Worm (Caenorhabditis elegans) whole organism, young adult: Measurements from ENCODE around the gene col-171.
A peak's percentile ranks its signal among the peaks of the same experiment; 100 is the strongest.

Source experiments
- F33H1.4 ChIP-seq: fragments of 200-800 bp; sonication (Bioruptor generic); IDR thresholded peaks from 2 replicates; pipeline ENCODE4 v1.3.6; 2022; ENCODE audit warnings: missing genetic modification reagents, missing genetic modification characterization, missing compliant biosample characterization
- F37B4.10 ChIP-seq: fragments of 200-800 bp; sonication (Bioruptor generic); IDR thresholded peaks from 2 replicates; pipeline ENCODE4 v1.3.6; 2022; ENCODE audit warnings: missing genetic modification characterization, missing compliant biosample characterization
- F39B2.1 ChIP-seq: fragments of 200-800 bp; sonication (Bioruptor generic); IDR thresholded peaks from 2 replicates; pipeline ENCODE4 v1.3.6; 2022; ENCODE audit warnings: missing genetic modification reagents, missing genetic modification characterization, missing compliant biosample characterization
- F49E8.2 ChIP-seq: sonication (generic microtip); optimal IDR thresholded peaks from 3 replicates; lab custom pipeline; 2017; ENCODE audit warnings: missing genetic modification characterization, mild to moderate bottlenecking, missing compliant biosample characterization, antibody characterized with exemption, moderate library complexity; ENCODE audit not compliant: insufficient read depth
- F57A8.1 ChIP-seq: fragments of 200-800 bp; sonication (Bioruptor generic); optimal IDR thresholded peaks from 2 replicates; lab custom pipeline; 2018; ENCODE audit warnings: mild to moderate bottlenecking, missing genetic modification characterization, moderate library complexity, missing compliant biosample characterization
- K11D2.4 ChIP-seq: fragments of 200-800 bp; sonication (Bioruptor generic); IDR thresholded peaks from 2 replicates; pipeline ENCODE4 v1.3.6; 2022; ENCODE audit warnings: missing genetic modification reagents, missing genetic modification characterization, missing compliant biosample characterization
- K12H6.12 ChIP-seq: fragments of 200-800 bp; sonication (Bioruptor generic); optimal IDR thresholded peaks from 2 replicates; lab custom pipeline; 2018; ENCODE audit warnings: mild to moderate bottlenecking, missing genetic modification characterization, missing compliant biosample characterization
- T26A5.8 ChIP-seq: sonication (generic microtip); optimal IDR thresholded peaks from 2 replicates; lab custom pipeline; 2016; ENCODE audit warnings: missing genetic modification characterization, missing compliant biosample characterization
- Y53F4B.3 ChIP-seq: fragments of 200-800 bp; sonication (Bioruptor generic); IDR thresholded peaks from 2 replicates; pipeline ENCODE4 v1.3.6; 2022; ENCODE audit warnings: missing genetic modification reagents, missing genetic modification characterization, missing compliant biosample characterization
- Y67H2A.10 ChIP-seq: fragments of 200-800 bp; sonication (Bioruptor generic); conservative IDR thresholded peaks from 2 replicates; pipeline ENCODE4 v1.3.6; 2022; ENCODE audit warnings: missing genetic modification reagents, missing genetic modification characterization, missing compliant biosample characterization
- ZK185.1 ChIP-seq: sonication (generic microtip); optimal IDR thresholded peaks from 2 replicates; lab custom pipeline; 2016; ENCODE audit warnings: mild to moderate bottlenecking, missing genetic modification characterization, missing compliant biosample characterization; ENCODE audit not compliant: poor library complexity, severe bottlenecking
- attf-3 ChIP-seq: fragments of 200-800 bp; sonication (Bioruptor generic); conservative IDR thresholded peaks from 2 replicates; pipeline ENCODE4 v1.3.6; 2022; ENCODE audit warnings: missing genetic modification reagents, missing genetic modification characterization, missing compliant biosample characterization
- bed-1 ChIP-seq: fragments of 200-800 bp; sonication (Bioruptor generic); IDR thresholded peaks from 2 replicates; pipeline ENCODE4 v1.3.6; 2022; ENCODE audit warnings: missing genetic modification reagents, missing genetic modification characterization, missing compliant biosample characterization
- ccch-3 ChIP-seq: fragments of 200-800 bp; sonication (Bioruptor generic); optimal IDR thresholded peaks from 2 replicates; lab custom pipeline; 2018; ENCODE audit warnings: mild to moderate bottlenecking, missing genetic modification characterization, missing compliant biosample characterization
- cebp-2 ChIP-seq: fragments of 200-800 bp; sonication (Bioruptor generic); IDR thresholded peaks from 2 replicates; pipeline ENCODE4 v1.3.6; 2022; ENCODE audit warnings: missing genetic modification characterization, missing compliant biosample characterization
- ceh-79 ChIP-seq: sonication (generic microtip); optimal IDR thresholded peaks from 2 replicates; lab custom pipeline; 2017; ENCODE audit warnings: mild to moderate bottlenecking, missing genetic modification characterization, missing compliant biosample characterization
- ceh-91 ChIP-seq: fragments of 200-800 bp; sonication (Bioruptor generic); IDR thresholded peaks from 2 replicates; pipeline ENCODE4 v1.3.6; 2022; ENCODE audit warnings: missing genetic modification reagents, missing genetic modification characterization, missing compliant biosample characterization
- chd-7 ChIP-seq: sonication (generic microtip); optimal IDR thresholded peaks from 2 replicates; lab custom pipeline; 2016; ENCODE audit warnings: mild to moderate bottlenecking, missing genetic modification characterization, moderate library complexity, missing compliant biosample characterization
- die-1 ChIP-seq: sonication (generic microtip); optimal IDR thresholded peaks from 2 replicates; lab custom pipeline; 2016; ENCODE audit warnings: missing genotype, mild to moderate bottlenecking, missing genetic modification characterization, missing compliant biosample characterization
- dox-1 ChIP-seq: fragments of 200-800 bp; sonication (Bioruptor generic); IDR thresholded peaks from 2 replicates; pipeline ENCODE4 v1.3.6; 2022; ENCODE audit warnings: missing genetic modification reagents, missing genetic modification characterization, missing compliant biosample characterization
- egl-44 ChIP-seq: fragments of 200-800 bp; sonication (Bioruptor generic); IDR thresholded peaks from 2 replicates; pipeline ENCODE4 v1.3.6; 2022; ENCODE audit warnings: missing genetic modification reagents, missing genetic modification characterization, missing compliant biosample characterization
- hmg-1.2 ChIP-seq: fragments of 200-800 bp; sonication (Bioruptor generic); IDR thresholded peaks from 2 replicates; pipeline ENCODE4 v1.3.6; 2022; ENCODE audit warnings: missing genetic modification reagents, missing genetic modification characterization, missing compliant biosample characterization
- hrde-1 ChIP-seq: sonication (generic microtip); optimal IDR thresholded peaks from 2 replicates; lab custom pipeline; 2016; ENCODE audit warnings: missing genetic modification characterization, mild to moderate bottlenecking, missing compliant biosample characterization, moderate library complexity, missing genotype, missing genetic modification reagents, borderline replicate concordance
- hsf-1 ChIP-seq: fragments of 200-800 bp; sonication (Bioruptor generic); IDR thresholded peaks from 2 replicates; pipeline ENCODE4 v1.3.6; 2022; ENCODE audit warnings: missing genetic modification reagents, missing genetic modification characterization, missing compliant biosample characterization
- lin-40 ChIP-seq: sonication (generic microtip); optimal IDR thresholded peaks from 2 replicates; lab custom pipeline; 2016; ENCODE audit warnings: missing genetic modification characterization, mild to moderate bottlenecking, missing compliant biosample characterization, missing genotype, missing genetic modification reagents
- lsl-1 ChIP-seq: fragments of 200-800 bp; sonication (Bioruptor generic); optimal IDR thresholded peaks from 2 replicates; lab custom pipeline; 2018; ENCODE audit warnings: mild to moderate bottlenecking, missing genetic modification characterization, moderate library complexity, missing compliant biosample characterization
- madf-3 ChIP-seq: fragments of 200-800 bp; sonication (Bioruptor generic); IDR thresholded peaks from 2 replicates; pipeline ENCODE4 v1.3.6; 2022; ENCODE audit warnings: missing genetic modification reagents, missing genetic modification characterization, missing compliant biosample characterization
- madf-6 ChIP-seq: fragments of 200-800 bp; sonication (Bioruptor generic); IDR thresholded peaks from 2 replicates; pipeline ENCODE4 v1.3.6; 2022; ENCODE audit warnings: missing genetic modification reagents, missing genetic modification characterization, missing compliant biosample characterization
- madf-8 ChIP-seq: fragments of 200-800 bp; sonication (Bioruptor generic); conservative IDR thresholded peaks from 2 replicates; pipeline ENCODE4 v1.3.6; 2022; ENCODE audit warnings: missing genetic modification reagents, missing genetic modification characterization, missing compliant biosample characterization
- mes-4 ChIP-seq: sonication (generic microtip); optimal IDR thresholded peaks from 2 replicates; lab custom pipeline; 2016; ENCODE audit warnings: missing genotype, missing genetic modification characterization, missing compliant biosample characterization
- nfya-1 ChIP-seq: sonication (generic microtip); optimal IDR thresholded peaks from 2 replicates; lab custom pipeline; 2017; ENCODE audit warnings: antibody characterized with exemption, missing compliant biosample characterization, missing genetic modification characterization, borderline replicate concordance; ENCODE audit not compliant: insufficient read depth
- nfyb-1 ChIP-seq: fragments of 200-800 bp; sonication (Bioruptor generic); IDR thresholded peaks from 2 replicates; pipeline ENCODE4 v1.3.6; 2022; ENCODE audit warnings: missing genetic modification reagents, missing genetic modification characterization, missing compliant biosample characterization
- nhr-27 ChIP-seq: fragments of 200-800 bp; sonication (Bioruptor generic); optimal IDR thresholded peaks from 2 replicates; lab custom pipeline; 2018; ENCODE audit warnings: mild to moderate bottlenecking, missing genetic modification characterization, moderate library complexity, missing compliant biosample characterization
- nhr-90 ChIP-seq: sonication (generic microtip); optimal IDR thresholded peaks from 2 replicates; lab custom pipeline; 2016; ENCODE audit warnings: missing genotype, mild to moderate bottlenecking, missing genetic modification characterization, missing compliant biosample characterization
- pha-4 ChIP-seq: fragments of 150-350 bp; sonication (generic microtip); optimal IDR thresholded peaks from 2 replicates; lab custom pipeline; 2014; ENCODE audit warnings: missing biosample characterization, missing genetic modification reagents, missing genetic modification characterization
- sea-2 ChIP-seq: fragments of 200-800 bp; sonication (Bioruptor generic); IDR thresholded peaks from 2 replicates; pipeline ENCODE4 v1.3.6; 2022; ENCODE audit warnings: missing genetic modification characterization, missing compliant biosample characterization
- snpc-1.1 ChIP-seq: sonication (generic microtip); optimal IDR thresholded peaks from 2 replicates; lab custom pipeline; 2017; ENCODE audit warnings: missing genetic modification characterization, mild to moderate bottlenecking, missing compliant biosample characterization, antibody characterized with exemption, moderate library complexity, missing genotype, missing genetic modification reagents; ENCODE audit not compliant: insufficient read depth
- snpc-3.4 ChIP-seq: sonication (generic microtip); optimal IDR thresholded peaks from 2 replicates; lab custom pipeline; 2017; ENCODE audit warnings: missing genetic modification characterization, mild to moderate bottlenecking, missing compliant biosample characterization, antibody characterized with exemption, moderate library complexity, missing genotype, missing genetic modification reagents
- snpc-4 ChIP-seq, 5 experiments: fragments of 150-350 bp in 1 of 5; sonication (generic microtip) in 4 of 5; optimal IDR thresholded peaks; 2 replicates each; lab custom pipeline; 2014 to 2018; ENCODE audit warnings: missing genetic modification characterization in 5 of 5, missing biosample characterization in 3 of 5, antibody characterized with exemption in 2 of 5, mild to moderate bottlenecking in 2 of 5, missing compliant biosample characterization in 2 of 5, missing genotype in 2 of 5, moderate library complexity in 2 of 5, missing genetic modification reagents in 1 of 5
- tbp1 ChIP-seq: fragments of 200-800 bp; sonication (Bioruptor generic); optimal IDR thresholded peaks from 2 replicates; lab custom pipeline; 2018; ENCODE audit warnings: mild to moderate bottlenecking, missing genetic modification characterization, missing compliant biosample characterization
- ztf-22 ChIP-seq: fragments of 200-800 bp; sonication (Bioruptor generic); optimal IDR thresholded peaks from 2 replicates; lab custom pipeline; 2018; ENCODE audit warnings: mild to moderate bottlenecking, missing genetic modification characterization, moderate library complexity, missing compliant biosample characterization
- ztf-28 ChIP-seq: fragments of 200-800 bp; sonication (Bioruptor generic); IDR thresholded peaks from 2 replicates; pipeline ENCODE4 v1.3.6; 2022; ENCODE audit warnings: missing genetic modification reagents, missing genetic modification characterization, missing compliant biosample characterization
- ztf-3 ChIP-seq: fragments of 200-800 bp; sonication (Bioruptor generic); optimal IDR thresholded peaks from 2 replicates; lab custom pipeline; 2018; ENCODE audit warnings: mild to moderate bottlenecking, missing genetic modification characterization, missing compliant biosample characterization

Gene col-171

DNA sequence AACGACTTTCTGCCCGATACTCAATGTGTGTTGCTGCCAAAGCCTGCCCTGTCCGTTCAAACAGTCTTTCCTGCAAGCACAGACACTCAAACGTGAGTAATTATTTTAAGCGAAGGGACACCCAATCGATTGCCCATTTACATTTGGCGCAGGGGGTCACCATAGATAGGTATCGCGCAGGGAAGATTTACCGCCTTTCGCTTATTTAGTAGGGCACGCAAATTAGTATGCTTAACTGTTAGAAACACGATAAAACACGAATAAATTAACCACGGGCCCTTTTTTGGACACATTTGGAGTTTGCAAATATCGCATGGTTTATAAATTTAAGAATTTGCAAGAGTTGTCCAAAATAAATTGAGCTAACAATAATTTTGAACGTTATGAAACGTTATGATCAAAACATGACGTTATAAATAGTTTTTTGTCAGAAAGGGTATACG is 37.7 kb upstream of the col-171 start (continued):
- peak; percentile 89 for TF ChIP-seq sea-2 (GFP tag; lab: Robert Waterston, UW)
- peak; percentile 99 for TF ChIP-seq ZK185.1 (tag; lab: Kevin White, UChicago)
- TF ChIP-seq die-1, result peak; percentile 83
- TF ChIP-seq mes-4 (tag; lab: Kevin White, UChicago), result peak; percentile 27
- TF ChIP-seq lsl-1, result peak; percentile 2
- peak; percentile 99 for TF ChIP-seq dox-1 (GFP tag; lab: Robert Waterston, UW)
- no peak for TF ChIP-seq madf-8
- no peak for TF ChIP-seq snpc-3.4 (tag; lab: Kevin White, UChicago)
- TF ChIP-seq nfya-1 (tag; lab: Kevin White, UChicago), result no peak
- peak; percentile 52 for TF ChIP-seq hrde-1 (tag; lab: Kevin White, UChicago)
- TF ChIP-seq ccch-3 (GFP tag; lab: Kevin White, UChicago), result peak; percentile 96
- peak; percentile 81 for TF ChIP-seq tbp1 (GFP tag; lab: Kevin White, UChicago)
- TF ChIP-seq ztf-3 (GFP tag; lab: Kevin White, UChicago), result peak; percentile 97
- peak; percentile 88 for TF ChIP-seq ceh-79 (tag; lab: Kevin White, UChicago)
- TF ChIP-seq hsf-1 (GFP tag; lab: Robert Waterston, UW), result peak; percentile 67
- peak; percentile 100 for TF ChIP-seq lin-40 (tag; lab: Kevin White, UChicago)
- TF ChIP-seq ceh-91 (GFP tag; lab: Robert Waterston, UW), result no peak
- TF ChIP-seq madf-3 (GFP tag; lab: Robert Waterston, UW), result peak; percentile 84; the same call in 1 of the 2 replicates
- no peak for TF ChIP-seq ztf-28 (GFP tag; lab: Robert Waterston, UW)
- peak; percentile 61 for TF ChIP-seq snpc-4 (GFP tag; optimal IDR thresholded peaks at IDR 0.05; lab: Kevin White, UChicago)
- TF ChIP-seq snpc-4 (tag; optimal IDR thresholded peaks at IDR 0.05; lab: Kevin White, UChicago), result peak; percentile 36 to 90 (median 82)
- TF ChIP-seq cebp-2 (GFP tag; lab: Robert Waterston, UW), result peak; percentile 99
- TF ChIP-seq F37B4.10 (GFP tag; lab: Robert Waterston, UW), result peak; percentile 97
- peak; percentile 88 for TF ChIP-seq hmg-1.2 (GFP tag; lab: Robert Waterston, UW)
- no peak for TF ChIP-seq Y53F4B.3 (GFP tag; lab: Robert Waterston, UW)
- no peak for TF ChIP-seq snpc-1.1 (tag; lab: Kevin White, UChicago)
- peak; percentile 99 for TF ChIP-seq K11D2.4 (GFP tag; lab: Robert Waterston, UW)
- 0 out of 2 replicates have a peak, but pooled peaks have one; percentile 40 for TF ChIP-seq attf-3
- peak; percentile 98 for TF ChIP-seq nfyb-1 (GFP tag; lab: Robert Waterston, UW)
- TF ChIP-seq ztf-22 (GFP tag; lab: Kevin White, UChicago), result peak; percentile 96
- no peak for TF ChIP-seq F39B2.1
- peak; percentile 55 for TF ChIP-seq T26A5.8 (tag; lab: Kevin White, UChicago)
- peak; percentile 98 for TF ChIP-seq pha-4 (tag; lab: Kevin White, UChicago)
- peak; percentile 99 for TF ChIP-seq K12H6.12 (tag; lab: Kevin White, UChicago)
- peak; percentile 88; the same call in 1 of the 2 replicates for TF ChIP-seq bed-1 (GFP tag; lab: Robert Waterston, UW)
- peak; percentile 98 for TF ChIP-seq nhr-90 (tag; lab: Kevin White, UChicago)
- TF ChIP-seq Y67H2A.10 (GFP tag; lab: Robert Waterston, UW), result peak; percentile 68; the same call in 1 of the 2 replicates
- TF ChIP-seq chd-7 (tag; lab: Kevin White, UChicago), result peak; percentile 99
- no peak for TF ChIP-seq madf-6 (GFP tag; lab: Robert Waterston, UW)
- peak; percentile 94 for TF ChIP-seq egl-44 (GFP tag; lab: Robert Waterston, UW)
- peak; percentile 27; the same call in 1 of the 2 replicates for TF ChIP-seq F33H1.4 (GFP tag; lab: Robert Waterston, UW)
- peak; percentile 86 for TF ChIP-seq F57A8.1 (GFP tag; lab: Kevin White, UChicago)
- TF ChIP-seq nhr-27 (tag; lab: Kevin White, UChicago), result peak; percentile 96
- TF ChIP-seq F49E8.2 (tag; lab: Kevin White, UChicago), result peak; percentile 30
